Worm (Caenorhabditis elegans) whole organism, late embryonic: Measurements from ENCODE around the gene col-129.

Experiments
- F13H6.1 ChIP-seq: sonication (generic microtip); optimal IDR thresholded peaks from 2 replicates; lab custom pipeline; 2016; ENCODE audit warnings: missing genetic modification characterization, missing compliant biosample characterization
- K02D7.2 ChIP-seq: sonication (generic microtip); optimal IDR thresholded peaks from 2 replicates; lab custom pipeline; 2017; ENCODE audit warnings: mild to moderate bottlenecking, missing genetic modification characterization, missing compliant biosample characterization
- Y22D7AL.16 ChIP-seq: sonication (generic microtip); optimal IDR thresholded peaks from 2 replicates; lab custom pipeline; 2016; ENCODE audit warnings: missing genetic modification characterization, missing compliant biosample characterization
- ahr-1 ChIP-seq: sonication (generic microtip); optimal IDR thresholded peaks from 2 replicates; lab custom pipeline; 2016; ENCODE audit warnings: missing genetic modification characterization, missing compliant biosample characterization
- ama-1 ChIP-seq: fragments of 150-350 bp; optimal IDR thresholded peaks from 2 replicates; lab custom pipeline; 2014
- ceh-14 ChIP-seq: sonication (generic microtip); optimal IDR thresholded peaks from 2 replicates; lab custom pipeline; 2016; ENCODE audit warnings: missing genotype, missing genetic modification characterization, missing compliant biosample characterization
- ceh-18 ChIP-seq: sonication (generic microtip); optimal IDR thresholded peaks from 2 replicates; lab custom pipeline; 2016; ENCODE audit warnings: missing genetic modification characterization, missing compliant biosample characterization
- ceh-19 ChIP-seq: fragments of 200-800 bp; sonication (Bioruptor generic); optimal IDR thresholded peaks from 2 replicates; lab custom pipeline; 2018; ENCODE audit warnings: mild to moderate bottlenecking, missing genetic modification characterization, missing compliant biosample characterization
- ceh-22 ChIP-seq: sonication (generic microtip); optimal IDR thresholded peaks from 2 replicates; lab custom pipeline; 2017; ENCODE audit warnings: missing biosample characterization, missing genetic modification characterization
- ceh-24 ChIP-seq: sonication (generic microtip); optimal IDR thresholded peaks from 2 replicates; lab custom pipeline; 2016; ENCODE audit warnings: mild to moderate bottlenecking, missing genetic modification characterization, missing compliant biosample characterization
- ceh-30 ChIP-seq: fragments of 150-350 bp; optimal IDR thresholded peaks from 2 replicates; lab custom pipeline; 2014; ENCODE audit warnings: missing biosample characterization, missing genetic modification characterization
- ceh-31 ChIP-seq: sonication (generic microtip); optimal IDR thresholded peaks from 2 replicates; lab custom pipeline; 2016; ENCODE audit warnings: missing genetic modification characterization, missing compliant biosample characterization
- ceh-48 ChIP-seq: sonication (generic microtip); optimal IDR thresholded peaks from 2 replicates; lab custom pipeline; 2016; ENCODE audit warnings: missing genetic modification characterization, inconsistent platforms, missing compliant biosample characterization
- che-1 ChIP-seq: sonication (generic microtip); optimal IDR thresholded peaks from 2 replicates; lab custom pipeline; 2016; ENCODE audit warnings: mild to moderate bottlenecking, missing genetic modification characterization, missing compliant biosample characterization
- elt-4 ChIP-seq: sonication (generic microtip); optimal IDR thresholded peaks from 2 replicates; lab custom pipeline; 2016; ENCODE audit warnings: missing genetic modification characterization, missing compliant biosample characterization
- ets-4 ChIP-seq: sonication (generic microtip); optimal IDR thresholded peaks from 2 replicates; lab custom pipeline; 2016; ENCODE audit warnings: missing genetic modification characterization, missing compliant biosample characterization
- eyg-1 ChIP-seq: sonication (generic microtip); optimal IDR thresholded peaks from 2 replicates; lab custom pipeline; 2016; ENCODE audit warnings: missing genotype, missing genetic modification characterization, missing compliant biosample characterization
- fax-1 ChIP-seq: sonication (generic microtip); optimal IDR thresholded peaks from 2 replicates; lab custom pipeline; 2016; ENCODE audit warnings: missing genotype, missing genetic modification characterization, missing compliant biosample characterization
- hlh-30 ChIP-seq: sonication (generic microtip); optimal IDR thresholded peaks from 2 replicates; lab custom pipeline; 2017; ENCODE audit warnings: antibody characterized with exemption, missing genetic modification characterization, missing compliant biosample characterization; ENCODE audit not compliant: insufficient read depth
- hlh-6 ChIP-seq: sonication (generic microtip); optimal IDR thresholded peaks from 2 replicates; lab custom pipeline; 2016; ENCODE audit warnings: missing genotype, missing genetic modification characterization, missing compliant biosample characterization
- hlh-8 ChIP-seq: sonication (generic microtip); optimal IDR thresholded peaks from 2 replicates; lab custom pipeline; 2016; ENCODE audit warnings: missing genotype, missing genetic modification characterization, missing compliant biosample characterization
- lim-6 ChIP-seq: sonication (generic microtip); optimal IDR thresholded peaks from 2 replicates; lab custom pipeline; 2016; ENCODE audit warnings: missing genetic modification characterization, missing compliant biosample characterization
- lin-11 ChIP-seq: fragments of 200-800 bp; sonication (Bioruptor generic); optimal IDR thresholded peaks from 2 replicates; lab custom pipeline; 2018; ENCODE audit warnings: mild to moderate bottlenecking, missing genetic modification characterization, missing compliant biosample characterization
- nfya-1 ChIP-seq: sonication (generic microtip); optimal IDR thresholded peaks from 2 replicates; lab custom pipeline; 2017; ENCODE audit warnings: missing genetic modification characterization, mild to moderate bottlenecking, missing compliant biosample characterization, antibody characterized with exemption, moderate library complexity
- nhr-232 ChIP-seq: sonication (generic microtip); optimal IDR thresholded peaks from 2 replicates; lab custom pipeline; 2016; ENCODE audit warnings: missing genetic modification characterization, missing compliant biosample characterization
- odd-2 ChIP-seq: sonication (generic microtip); optimal IDR thresholded peaks from 2 replicates; lab custom pipeline; 2017; ENCODE audit warnings: antibody characterized with exemption, mild to moderate bottlenecking, missing genetic modification characterization, missing compliant biosample characterization
- pag-3 ChIP-seq: sonication (generic microtip); optimal IDR thresholded peaks from 2 replicates; lab custom pipeline; 2016; ENCODE audit warnings: missing compliant biosample characterization, missing genetic modification characterization, borderline replicate concordance
- pat-9 ChIP-seq: fragments of 200-800 bp; sonication (Bioruptor generic); optimal IDR thresholded peaks from 2 replicates; lab custom pipeline; 2018; ENCODE audit warnings: mild to moderate bottlenecking, missing genetic modification characterization, moderate library complexity, missing compliant biosample characterization
- pax-1 ChIP-seq: fragments of 150-350 bp; optimal IDR thresholded peaks from 2 replicates; lab custom pipeline; 2014; ENCODE audit warnings: missing biosample characterization, missing genetic modification characterization
- pha-2 ChIP-seq: sonication (generic microtip); optimal IDR thresholded peaks from 2 replicates; lab custom pipeline; 2017; ENCODE audit warnings: mild to moderate bottlenecking, missing genetic modification characterization, missing compliant biosample characterization
- ref-2 ChIP-seq: sonication (generic microtip); optimal IDR thresholded peaks from 2 replicates; lab custom pipeline; 2016; ENCODE audit warnings: missing genetic modification characterization, missing compliant biosample characterization
- rnt-1 ChIP-seq: sonication (generic microtip); optimal IDR thresholded peaks from 2 replicates; lab custom pipeline; 2016; ENCODE audit warnings: missing genetic modification characterization, missing compliant biosample characterization
- sdc-2 ChIP-seq: sonication (generic microtip); optimal IDR thresholded peaks from 2 replicates; lab custom pipeline; 2016; ENCODE audit warnings: missing genotype, missing genetic modification characterization, missing compliant biosample characterization
- tbx-2 ChIP-seq: sonication (generic microtip); optimal IDR thresholded peaks from 2 replicates; lab custom pipeline; 2016; ENCODE audit warnings: missing genetic modification characterization, missing compliant biosample characterization
- ttx-3 ChIP-seq: sonication (generic microtip); optimal IDR thresholded peaks from 2 replicates; lab custom pipeline; 2016; ENCODE audit warnings: missing genetic modification reagents, missing genetic modification characterization, missing compliant biosample characterization
- unc-42 ChIP-seq: sonication (generic microtip); optimal IDR thresholded peaks from 2 replicates; lab custom pipeline; 2016; ENCODE audit warnings: missing genotype, missing genetic modification characterization, missing compliant biosample characterization
- unc-86 ChIP-seq: sonication (generic microtip); optimal IDR thresholded peaks from 2 replicates; lab custom pipeline; 2016; ENCODE audit warnings: missing genetic modification characterization, missing compliant biosample characterization
- ztf-16 ChIP-seq: sonication (generic microtip); optimal IDR thresholded peaks from 2 replicates; lab custom pipeline; 2017; ENCODE audit warnings: missing genetic modification characterization, missing compliant biosample characterization

The col-129 gene

ce11 chrIV:12084178-12084577 is 26.1 kb downstream of the col-129 start, which contains the start of gene repo-1:
Gene repo-1 (plus strand): TSS chrIV:12084478.
- TF ChIP-seq pax-1 (no peak), pha-2 (tag; lab: Kevin White, UChicago) (no peak)

- TF ChIP-seq lin-11 = no peak
- no peak for TF ChIP-seq ref-2 (tag; lab: Kevin White, UChicago)
- no peak for TF ChIP-seq sdc-2 (tag; lab: Kevin White, UChicago)
- TF ChIP-seq odd-2 (tag; lab: Kevin White, UChicago) = no peak
- no peak for TF ChIP-seq ztf-16
- TF ChIP-seq hlh-6 (tag; lab: Kevin White, UChicago) = no peak
- no peak for TF ChIP-seq eyg-1 (tag; lab: Kevin White, UChicago)
- no peak for TF ChIP-seq che-1
These were observed 29.4 kb downstream of the col-129 start for ce11 chrIV:12080807-12081206.

- TF ChIP-seq rnt-1 (tag; lab: Kevin White, UChicago) (no peak), ceh-18 (no peak), hlh-6 (tag; lab: Kevin White, UChicago) (no peak), unc-86 (tag; lab: Kevin White, UChicago) (no peak), ceh-48 (tag; lab: Kevin White, UChicago) (no peak), K02D7.2 (tag; lab: Kevin White, UChicago) (no peak), ama-1 (lab: Kevin White, UChicago) (no peak), hlh-8 (tag; lab: Kevin White, UChicago) (no peak), pat-9 (no peak), Y22D7AL.16 (tag; lab: Kevin White, UChicago) (no peak), ttx-3 (tag; lab: Kevin White, UChicago) (no peak), lin-11 (no peak), eyg-1 (tag; lab: Kevin White, UChicago) (no peak), pag-3 (no peak), unc-42 (tag; lab: Kevin White, UChicago) (peak; percentile 27), nhr-232 (tag; lab: Kevin White, UChicago) (no peak), ceh-22 (tag; lab: Kevin White, UChicago) (no peak), ahr-1 (no peak), ets-4 (tag; lab: Kevin White, UChicago) (no peak), ceh-19 (GFP tag; lab: Kevin White, UChicago) (no peak), F13H6.1 (tag; lab: Kevin White, UChicago) (no peak), nfya-1 (peak; percentile 38), ceh-31 (tag; lab: Kevin White, UChicago) (peak; percentile 26), ceh-24 (tag; lab: Kevin White, UChicago) (no peak), elt-4 (tag; lab: Kevin White, UChicago) (no peak), lim-6 (tag; lab: Kevin White, UChicago) (no peak), fax-1 (tag; lab: Kevin White, UChicago) (no peak), tbx-2 (tag; lab: Kevin White, UChicago) (no peak), ceh-30 (tag; lab: Kevin White, UChicago) (no peak), hlh-30 (tag; lab: Kevin White, UChicago) (peak; percentile 75), ceh-14 (tag; lab: Kevin White, UChicago) (no peak)
These were observed 31.2 kb downstream of the col-129 start, which contains the start of gene lex-1 for ce11 chrIV:12078907-12079523. Gene lex-1 (plus strand): TSS chrIV:12079473.
